Fruit fly (Drosophila melanogaster) whole organism, embryonic: ENCODE data around the gene CG15767.

Source experiments
- Antp ChIP-seq: fragments of 200-800 bp; sonication (Bioruptor generic); optimal IDR thresholded peaks from 3 replicates; lab custom pipeline; 2016; ENCODE audit warnings: missing biosample characterization, missing genetic modification characterization
- CG10321 ChIP-seq: fragments of 200-800 bp; sonication (Bioruptor generic); IDR thresholded peaks from 2 replicates; pipeline ENCODE4 v1.3.6; 2022; ENCODE audit warnings: missing biosample characterization, missing genetic modification characterization
- CG10462 ChIP-seq: fragments of 200-800 bp; sonication (Bioruptor generic); optimal IDR thresholded peaks from 2 replicates; lab custom pipeline; 2016; ENCODE audit warnings: missing biosample characterization, missing genetic modification characterization
- CG10654 ChIP-seq: fragments of 200-800 bp; sonication (Bioruptor generic); optimal IDR thresholded peaks from 2 replicates; lab custom pipeline; 2016; ENCODE audit warnings: missing biosample characterization, missing genetic modification characterization
- CG10959 ChIP-seq: fragments of 200-800 bp; sonication (Bioruptor generic); IDR thresholded peaks from 2 replicates; pipeline ENCODE4 v1.3.6; 2022; ENCODE audit warnings: missing biosample characterization, missing genetic modification characterization
- CG11085 ChIP-seq: fragments of 200-800 bp; sonication (Bioruptor generic); IDR thresholded peaks from 2 replicates; pipeline ENCODE4 v1.3.6; 2022; ENCODE audit warnings: missing biosample characterization, missing genetic modification characterization
- CG12391 ChIP-seq: fragments of 200-800 bp; sonication (Bioruptor generic); optimal IDR thresholded peaks from 3 replicates; lab custom pipeline; 2018; ENCODE audit warnings: missing biosample characterization, mild to moderate bottlenecking, missing genetic modification characterization, moderate library complexity
- CG13296 ChIP-seq: fragments of 200-800 bp; sonication (Bioruptor generic); optimal IDR thresholded peaks from 3 replicates; lab custom pipeline; 2018; ENCODE audit warnings: missing biosample characterization, mild to moderate bottlenecking, missing genetic modification characterization
- CG14050 ChIP-seq: fragments of 200-800 bp; sonication (Bioruptor generic); IDR thresholded peaks from 3 replicates; pipeline ENCODE4 v1.3.6; 2022; ENCODE audit warnings: missing biosample characterization, missing genetic modification characterization
- CG2120 ChIP-seq: fragments of 200-800 bp; sonication (Bioruptor generic); optimal IDR thresholded peaks from 3 replicates; lab custom pipeline; 2016; ENCODE audit warnings: missing biosample characterization, missing genetic modification characterization
- CG31224 ChIP-seq: fragments of 200-800 bp; sonication (Bioruptor generic); IDR thresholded peaks from 2 replicates; pipeline ENCODE4 v1.3.6; 2022; ENCODE audit warnings: missing biosample characterization, missing genetic modification characterization
- CG32767 ChIP-seq: fragments of 200-800 bp; sonication (Bioruptor generic); IDR thresholded peaks from 2 replicates; pipeline ENCODE4 v1.3.6; 2022; ENCODE audit warnings: missing biosample characterization, missing genetic modification characterization
- CG5245 ChIP-seq: fragments of 200-800 bp; sonication (Bioruptor generic); optimal IDR thresholded peaks from 3 replicates; lab custom pipeline; 2016; ENCODE audit warnings: missing biosample characterization, missing genetic modification characterization
- CG6791 ChIP-seq: fragments of 200-800 bp; sonication (Bioruptor generic); IDR thresholded peaks from 3 replicates; pipeline ENCODE4 v1.3.6; 2022; ENCODE audit warnings: missing biosample characterization, missing genetic modification characterization; ENCODE audit not compliant: partially characterized antibody
- CG9215 ChIP-seq: fragments of 200-800 bp; sonication (Bioruptor generic); IDR thresholded peaks from 2 replicates; pipeline ENCODE4 v1.3.6; 2022; ENCODE audit warnings: missing biosample characterization, missing genetic modification characterization
- CG9797 ChIP-seq: fragments of 200-800 bp; sonication (Bioruptor generic); optimal IDR thresholded peaks from 3 replicates; lab custom pipeline; 2018; ENCODE audit warnings: missing biosample characterization, mild to moderate bottlenecking, missing genetic modification characterization
- CHES-1-like ChIP-seq: fragments of 200-800 bp; sonication (Bioruptor generic); optimal IDR thresholded peaks from 2 replicates; lab custom pipeline; 2016; ENCODE audit warnings: missing biosample characterization, missing genetic modification characterization
- D ChIP-seq, 2 experiments: fragments of 200-800 bp in 1 of 2; fragments of >200 bp in 1 of 2; sonication (Bioruptor generic) in 1 of 2; optimal IDR thresholded peaks; 2 replicates in 1 of 2; 3 replicates in 1 of 2; lab custom pipeline; 2017; ENCODE audit warnings: mild to moderate bottlenecking in 1 of 2, missing biosample characterization in 1 of 2, missing genetic modification characterization in 1 of 2, missing genetic modification reagents in 1 of 2
- Doc2 ChIP-seq: fragments of 200-800 bp; sonication (Bioruptor generic); IDR thresholded peaks from 2 replicates; pipeline ENCODE4 v1.3.6; 2022; ENCODE audit warnings: missing biosample characterization, missing genetic modification characterization
- E2f2 ChIP-seq: fragments of 200-800 bp; sonication (Bioruptor generic); IDR thresholded peaks from 2 replicates; pipeline ENCODE4 v1.3.6; 2022; ENCODE audit warnings: missing biosample characterization, missing genetic modification characterization
- Eip74EF ChIP-seq, 2 experiments: fragments of 200-800 bp in 1 of 2; fragments of >200 bp in 1 of 2; sonication (Bioruptor generic) in 1 of 2; optimal IDR thresholded peaks; 2 replicates each; lab custom pipeline; 2017 to 2019; ENCODE audit warnings: missing biosample characterization in 2 of 2, missing genetic modification characterization in 2 of 2, mild to moderate bottlenecking in 1 of 2, moderate library complexity in 1 of 2
- Ets97D ChIP-seq: fragments of 200-800 bp; sonication (Bioruptor generic); optimal IDR thresholded peaks from 3 replicates; lab custom pipeline; 2016; ENCODE audit warnings: missing biosample characterization, missing genetic modification characterization
- Fer2 ChIP-seq: fragments of 200-800 bp; sonication (Bioruptor generic); optimal IDR thresholded peaks from 2 replicates; lab custom pipeline; 2018; ENCODE audit warnings: missing biosample characterization, mild to moderate bottlenecking, missing genetic modification characterization, moderate library complexity
- Fer3 ChIP-seq: fragments of 200-800 bp; sonication (Bioruptor generic); optimal IDR thresholded peaks from 2 replicates; lab custom pipeline; 2018; ENCODE audit warnings: missing biosample characterization, mild to moderate bottlenecking, missing genetic modification characterization, moderate library complexity
- H2.0 ChIP-seq: fragments of 200-800 bp; sonication (Bioruptor generic); IDR thresholded peaks from 2 replicates; pipeline ENCODE4 v1.3.6; 2022; ENCODE audit warnings: missing biosample characterization, missing genetic modification characterization
- HHEX ChIP-seq: fragments of 200-800 bp; sonication (Bioruptor generic); optimal IDR thresholded peaks from 3 replicates; lab custom pipeline; 2017; ENCODE audit warnings: missing biosample characterization, mild to moderate bottlenecking, missing genetic modification characterization, missing genetic modification reagents
- HLH54F ChIP-seq: fragments of 200-800 bp; sonication (Bioruptor generic); optimal IDR thresholded peaks from 3 replicates; lab custom pipeline; 2016; ENCODE audit warnings: missing biosample characterization, missing genetic modification characterization
- Hr78 ChIP-seq, 2 experiments: fragments of 200-800 bp in 1 of 2; fragments of >200 bp in 1 of 2; sonication (Bioruptor generic) in 1 of 2; optimal IDR thresholded peaks; 2 replicates each; lab custom pipeline; 2017 to 2019; ENCODE audit warnings: missing biosample characterization in 2 of 2, missing genetic modification characterization in 2 of 2, mild to moderate bottlenecking in 1 of 2, moderate library complexity in 1 of 2
- NC2α ChIP-seq: fragments of 200-800 bp; sonication (Bioruptor generic); optimal IDR thresholded peaks from 2 replicates; lab custom pipeline; 2016; ENCODE audit warnings: missing biosample characterization, missing genetic modification characterization
- NfI ChIP-seq: fragments of 200-800 bp; sonication (Bioruptor generic); optimal IDR thresholded peaks from 3 replicates; lab custom pipeline; 2018; ENCODE audit warnings: missing biosample characterization, mild to moderate bottlenecking, missing genetic modification characterization, moderate library complexity
- Usf ChIP-seq: fragments of 200-800 bp; sonication (Bioruptor generic); optimal IDR thresholded peaks from 2 replicates; lab custom pipeline; 2017; ENCODE audit warnings: missing genotype, missing biosample characterization, missing genetic modification characterization
- bigmax ChIP-seq: fragments of 200-800 bp; sonication (Bioruptor generic); optimal IDR thresholded peaks from 2 replicates; lab custom pipeline; 2018; ENCODE audit warnings: missing biosample characterization, mild to moderate bottlenecking, missing genetic modification characterization
- br ChIP-seq: fragments of >200 bp; optimal IDR thresholded peaks from 2 replicates; lab custom pipeline; 2017
- cad ChIP-seq: fragments of >200 bp; optimal IDR thresholded peaks from 2 replicates; lab custom pipeline; 2017; ENCODE audit warnings: missing biosample characterization, missing genetic modification characterization
- dati ChIP-seq: fragments of 200-800 bp; sonication (Bioruptor generic); IDR thresholded peaks from 2 replicates; pipeline ENCODE4 v1.3.6; 2022; ENCODE audit warnings: missing biosample characterization, missing genetic modification characterization
- dimm ChIP-seq: fragments of 200-800 bp; sonication (Bioruptor generic); IDR thresholded peaks from 2 replicates; pipeline ENCODE4 v1.3.6; 2022; ENCODE audit warnings: missing biosample characterization, missing genetic modification characterization
- gcm2 ChIP-seq: fragments of 200-800 bp; sonication (Bioruptor generic); optimal IDR thresholded peaks from 2 replicates; lab custom pipeline; 2016; ENCODE audit warnings: missing biosample characterization, missing genetic modification characterization
- gem ChIP-seq: fragments of 200-800 bp; sonication (Bioruptor generic); optimal IDR thresholded peaks from 2 replicates; lab custom pipeline; 2019; ENCODE audit warnings: missing biosample characterization, mild to moderate bottlenecking, missing genetic modification characterization, moderate library complexity
- gt ChIP-seq: fragments of 200-800 bp; sonication (Bioruptor generic); IDR thresholded peaks from 2 replicates; pipeline ENCODE4 v1.3.6; 2022; ENCODE audit warnings: missing biosample characterization, missing genetic modification characterization
- jing ChIP-seq: fragments of 200-800 bp; sonication (Bioruptor generic); optimal IDR thresholded peaks from 2 replicates; lab custom pipeline; 2018; ENCODE audit warnings: missing biosample characterization, mild to moderate bottlenecking, missing genetic modification characterization
- kay ChIP-seq: fragments of 200-800 bp; sonication (Bioruptor generic); optimal IDR thresholded peaks from 2 replicates; lab custom pipeline; 2016; ENCODE audit warnings: missing biosample characterization, missing genetic modification characterization
- klu ChIP-seq: fragments of 200-800 bp; sonication (Bioruptor generic); IDR thresholded peaks from 2 replicates; pipeline ENCODE4 v1.3.6; 2022; ENCODE audit warnings: missing biosample characterization, missing genetic modification characterization
- nmo ChIP-seq: fragments of 200-800 bp; sonication (Bioruptor generic); optimal IDR thresholded peaks from 2 replicates; lab custom pipeline; 2018; ENCODE audit warnings: missing biosample characterization, mild to moderate bottlenecking, missing genetic modification characterization, moderate library complexity
- pan ChIP-seq, 4 experiments: fragments of >200 bp in 3 of 4; fragments of 200-800 bp in 1 of 4; sonication (Bioruptor generic) in 1 of 4; optimal IDR thresholded peaks in 3 of 4; IDR thresholded peaks in 1 of 4; 2 replicates each; pipeline versions ENCODE4 v1.3.6 to Lab custom; 2017 to 2022; ENCODE audit warnings: missing biosample characterization in 2 of 4, missing genetic modification characterization in 2 of 4, mixed read lengths in 1 of 4
- sd ChIP-seq: fragments of 200-800 bp; sonication (Bioruptor generic); optimal IDR thresholded peaks from 3 replicates; lab custom pipeline; 2018; ENCODE audit warnings: missing biosample characterization, mild to moderate bottlenecking, missing genetic modification characterization, moderate library complexity
- ssp ChIP-seq: fragments of 200-800 bp; sonication (Bioruptor generic); IDR thresholded peaks from 2 replicates; pipeline ENCODE4 v1.3.6; 2022; ENCODE audit warnings: missing biosample characterization, missing genetic modification characterization
- sug ChIP-seq: fragments of 200-800 bp; optimal IDR thresholded peaks from 2 replicates; lab custom pipeline; 2019; ENCODE audit warnings: missing biosample characterization, mild to moderate bottlenecking, missing genetic modification characterization, moderate library complexity
- toy ChIP-seq: fragments of 200-800 bp; sonication (Bioruptor generic); IDR thresholded peaks from 2 replicates; pipeline ENCODE4 v1.3.6; 2022; ENCODE audit warnings: missing biosample characterization, missing genetic modification characterization
- wdn ChIP-seq: fragments of 200-800 bp; sonication (Bioruptor generic); IDR thresholded peaks from 2 replicates; pipeline ENCODE4 v1.3.6; 2022; ENCODE audit warnings: missing biosample characterization, missing genetic modification characterization
- zf30C ChIP-seq: fragments of 200-800 bp; sonication (Bioruptor generic); optimal IDR thresholded peaks from 3 replicates; lab custom pipeline; 2018; ENCODE audit warnings: missing biosample characterization, mild to moderate bottlenecking, missing genetic modification characterization

The CG15767 gene

dm6 chrX:5744992-5745732, 44.1 kb upstream of the CG15767 start (continued):
- TF ChIP-seq E2f2 (no peak), bigmax (no peak), zf30C (no peak), nmo (GFP tag; lab: Kevin White, UChicago) (no peak), CG14050 (GFP tag; lab: Robert Waterston, UW) (no peak), pan (optimal IDR thresholded peaks at IDR 0.05; lab: Kevin White, UChicago) (no peak), pan (GFP tag; optimal IDR thresholded peaks at IDR 0.05 in 1 of 2, IDR thresholded peaks at IDR 0.05 in 1 of 2) (peak in 1 of 2 experiments; percentile 38), kay (no peak), gt (GFP tag; lab: Robert Waterston, UW) (no peak), dimm (GFP tag; lab: Robert Waterston, UW) (no peak), Hr78 (GFP tag; optimal IDR thresholded peaks at IDR 0.05; lab: Kevin White, UChicago) (peak in 1 of 2 experiments; percentile 36), D (optimal IDR thresholded peaks at IDR 0.05; lab: Kevin White, UChicago) (no peak), D (GFP tag; optimal IDR thresholded peaks at IDR 0.05; lab: Kevin White, UChicago) (peak; percentile 15), CHES-1-like (no peak), CG10462 (GFP tag; lab: Kevin White, UChicago) (no peak), CG13296 (GFP tag; lab: Kevin White, UChicago) (no peak), CG32767 (GFP tag; lab: Robert Waterston, UW) (no peak), ssp (no peak), H2.0 (GFP tag; lab: Robert Waterston, UW) (peak; percentile 29; the same call in 1 of the 2 replicates), dati (GFP tag; lab: Robert Waterston, UW) (no peak), CG2120 (GFP tag; lab: Kevin White, UChicago) (peak; percentile 66), sug (tag; lab: Kevin White, UChicago) (no peak), CG5245 (GFP tag; lab: Kevin White, UChicago) (no peak), gem (tag; lab: Kevin White, UChicago) (peak; percentile 48), Fer3 (tag; lab: Kevin White, UChicago) (no peak), CG31224 (GFP tag; lab: Robert Waterston, UW) (no peak), CG10654 (GFP tag; lab: Kevin White, UChicago) (no peak), Fer2 (no peak), Eip74EF (GFP tag; optimal IDR thresholded peaks at IDR 0.05; lab: Kevin White, UChicago) (no peak), HLH54F (GFP tag; lab: Kevin White, UChicago) (no peak), NfI (GFP tag; lab: Kevin White, UChicago) (no peak), br (lab: Kevin White, UChicago) (no peak), klu (no peak), CG10321 (GFP tag; lab: Robert Waterston, UW) (no peak), gcm2 (GFP tag; lab: Kevin White, UChicago) (no peak), Usf (GFP tag; lab: Kevin White, UChicago) (no peak), Doc2 (GFP tag; lab: Robert Waterston, UW) (no peak), CG6791 (peak; percentile 21; the same call in 2 of the 3 replicates), jing (GFP tag; lab: Kevin White, UChicago) (no peak), CG9215 (GFP tag; lab: Robert Waterston, UW) (peak; percentile 12; the same call in 1 of the 2 replicates), CG9797 (no peak), CG11085 (GFP tag; lab: Robert Waterston, UW) (no peak), toy (GFP tag; lab: Robert Waterston, UW) (no peak), cad (GFP tag; lab: Kevin White, UChicago) (no peak), Antp (GFP tag; lab: Kevin White, UChicago) (peak; percentile 31), NC2α (no peak), CG10959 (no peak), Ets97D (GFP tag; lab: Kevin White, UChicago) (no peak), wdn (GFP tag; lab: Robert Waterston, UW) (no peak), CG12391 (tag; lab: Kevin White, UChicago) (peak; percentile 1), sd (tag; lab: Kevin White, UChicago) (no peak), HHEX (GFP tag; lab: Kevin White, UChicago) (no peak)
